Worm (Caenorhabditis elegans): Measurements from ENCODE around the gene cyp-33C9.

Gene cyp-33C9

ce11 chrV:3062078-3062477, 32.3 kb downstream of the cyp-33C9 start, which contains the start of gene srt-15:
Gene srt-15, minus strand, starts transcription at chrV:3062178.
- TF ChIP-seq dao-5 (tag; optimal IDR thresholded peaks at IDR 0.05), result no peak
- no peak for TF ChIP-seq him-1 (tag; optimal IDR thresholded peaks at IDR 0.05)
- no peak for TF ChIP-seq W03F9.2 (tag; optimal IDR thresholded peaks at IDR 0.05)

- TF ChIP-seq W03F9.2 (tag; optimal IDR thresholded peaks at IDR 0.05), result no peak
- TF ChIP-seq him-1 (tag; optimal IDR thresholded peaks at IDR 0.05), result no peak
- TF ChIP-seq dao-5 (tag; optimal IDR thresholded peaks at IDR 0.05), result no peak
These were observed 35.4 kb downstream of the cyp-33C9 start, which contains the start of gene str-244 for ce11 chrV:3058996-3059395. Gene str-244, minus strand, starts transcription at chrV:3059096.

ce11 chrV:3054254-3054653, 40.1 kb downstream of the cyp-33C9 start, which contains the start of gene C50H11.8:
Gene C50H11.8, plus strand, starts transcription at chrV:3054554.
- TF ChIP-seq W03F9.2 (tag; optimal IDR thresholded peaks at IDR 0.05) (no peak), him-1 (tag; optimal IDR thresholded peaks at IDR 0.05) (no peak), dao-5 (tag; optimal IDR thresholded peaks at IDR 0.05) (no peak)

ce11 chrV:3046364-3046763, 48.0 kb downstream of the cyp-33C9 start:
- TF ChIP-seq dao-5 (tag; optimal IDR thresholded peaks at IDR 0.05) (no peak), him-1 (tag; optimal IDR thresholded peaks at IDR 0.05) (no peak), W03F9.2 (tag; optimal IDR thresholded peaks at IDR 0.05) (no peak)

ce11 chrV:3044837-3045236, 49.5 kb downstream of the cyp-33C9 start, which contains the start of gene F59D6.1:
Gene F59D6.1, plus strand, starts transcription at chrV:3045137.
- TF ChIP-seq him-1 (tag; optimal IDR thresholded peaks at IDR 0.05), result no peak
